Fruit fly (Drosophila melanogaster): Measurements from ENCODE around the gene Obp18a.

The Obp18a gene

dm6 chrX:19174092-19174491 lies 38.4 kb upstream of the Obp18a start (continued):
- peak; percentile 28 for TF ChIP-seq CG2678 (tag; optimal IDR thresholded peaks at IDR 0.05)

- TF ChIP-seq CG7839 (tag; optimal IDR thresholded peaks at IDR 0.05) (peak; percentile 11), tap (tag; optimal IDR thresholded peaks at IDR 0.05) (no peak), knrl (GFP tag; IDR thresholded peaks at IDR 0.05; ENCODE audit: partially characterized antibody) (no peak), fd64A (GFP tag; optimal IDR thresholded peaks at IDR 0.05) (no peak), HLHmδ (GFP tag; optimal IDR thresholded peaks at IDR 0.05) (no peak), NC2α (GFP tag; optimal IDR thresholded peaks at IDR 0.05) (no peak), Sox102F (GFP tag; optimal IDR thresholded peaks at IDR 0.05) (peak; percentile 28), gcm (GFP tag; optimal IDR thresholded peaks at IDR 0.05) (no peak), row (GFP tag; IDR thresholded peaks at IDR 0.05) (peak; percentile 40; the same call in 1 of the 3 replicates), sisA (GFP tag; IDR thresholded peaks at IDR 0.05) (0 out of 2 replicates have a peak, but pooled peaks have one; percentile 33), sd (tag; optimal IDR thresholded peaks at IDR 0.05) (no peak), CG34376 (GFP tag; optimal IDR thresholded peaks at IDR 0.05) (no peak), CG10321 (GFP tag; IDR thresholded peaks at IDR 0.05) (no peak), Myb (GFP tag; optimal IDR thresholded peaks at IDR 0.05) (no peak), Hsf (GFP tag; optimal IDR thresholded peaks at IDR 0.05) (no peak), az2 (GFP tag; optimal IDR thresholded peaks at IDR 0.05) (peak; percentile 9), chm (GFP tag; IDR thresholded peaks at IDR 0.05) (no peak), Opbp (GFP tag; IDR thresholded peaks at IDR 0.05; ENCODE audit: partially characterized antibody) (no peak), danr (GFP tag; IDR thresholded peaks at IDR 0.05) (no peak), CG12299 (tag; optimal IDR thresholded peaks at IDR 0.05) (no peak), NK7.1 (GFP tag; optimal IDR thresholded peaks at IDR 0.05) (no peak), stc (GFP tag; IDR thresholded peaks at IDR 0.05) (peak; percentile 37; the same call in 1 of the 2 replicates), CG14441 (GFP tag; IDR thresholded peaks at IDR 0.05) (peak; percentile 19; the same call in 1 of the 2 replicates), luna (GFP tag; optimal IDR thresholded peaks at IDR 0.05) (no peak), CG12769 (tag; optimal IDR thresholded peaks at IDR 0.05) (peak; percentile 3), CG16863 (GFP tag; optimal IDR thresholded peaks at IDR 0.05) (no peak), Dip2 (GFP tag; IDR thresholded peaks at IDR 0.05) (no peak), Mrtf (GFP tag; IDR thresholded peaks at IDR 0.05) (no peak), h (optimal IDR thresholded peaks at IDR 0.05) (no peak), CG7271 (tag; optimal IDR thresholded peaks at IDR 0.05) (no peak), ato (GFP tag; IDR thresholded peaks at IDR 0.05; ENCODE audit: partially characterized antibody) (no peak), CG11456 (GFP tag; IDR thresholded peaks at IDR 0.05) (no peak), CG14050 (GFP tag; IDR thresholded peaks at IDR 0.05) (no peak), gsb-n (tag; optimal IDR thresholded peaks at IDR 0.05) (no peak), Rfx (GFP tag; IDR thresholded peaks at IDR 0.05) (0 out of 2 replicates have a peak, but pooled peaks have one; percentile 19), Atf-2 (GFP tag; optimal IDR thresholded peaks at IDR 0.05) (no peak), zfh1 (GFP tag; IDR thresholded peaks at IDR 0.05) (0 out of 3 replicates have a peak, but pooled peaks have one; percentile 18), CG13624 (GFP tag; optimal IDR thresholded peaks at IDR 0.05) (no peak), CG32767 (GFP tag; IDR thresholded peaks at IDR 0.05) (no peak), Med (GFP tag) (peak; percentile 73), zf30C (GFP tag; optimal IDR thresholded peaks at IDR 0.05) (no peak), cato (GFP tag; optimal IDR thresholded peaks at IDR 0.05; ENCODE audit: borderline replicate concordance) (no peak), CG10431 (GFP tag; optimal IDR thresholded peaks at IDR 0.05) (no peak), CG33557 (GFP tag; optimal IDR thresholded peaks at IDR 0.05) (no peak), ci (GFP tag; IDR thresholded peaks at IDR 0.05) (0 out of 3 replicates have a peak, but pooled peaks have one; percentile 14), salm (tag; optimal IDR thresholded peaks at IDR 0.05) (no peak), Neu2 (GFP tag; optimal IDR thresholded peaks at IDR 0.05; ENCODE audit: borderline replicate concordance) (no peak), CG34422 (GFP tag; IDR thresholded peaks at IDR 0.05) (no peak), dimm (GFP tag; IDR thresholded peaks at IDR 0.05) (no peak)
Measured at dm6 chrX:19172955-19173354, 37.3 kb upstream of the Obp18a start.
